Worm (Caenorhabditis elegans): ENCODE measurements around the gene ztf-17.

- TF ChIP-seq jun-1 (tag; optimal IDR thresholded peaks at IDR 0.05) (no peak), zag-1 (tag; optimal IDR thresholded peaks at IDR 0.05) (no peak), nfya-1 (tag; optimal IDR thresholded peaks at IDR 0.05; ENCODE audit: insufficient read depth) (peak; percentile 58), unc-39 (tag; optimal IDR thresholded peaks at IDR 0.05) (no peak), nhr-28 (tag; optimal IDR thresholded peaks at IDR 0.05) (no peak), fos-1 (tag; optimal IDR thresholded peaks at IDR 0.05) (no peak), pqm-1 (tag; optimal IDR thresholded peaks at IDR 0.05) (no peak), unc-62 (GFP tag; optimal IDR thresholded peaks at IDR 0.05) (no peak), nhr-67 (tag; optimal IDR thresholded peaks at IDR 0.05) (no peak), elt-3 (tag; optimal IDR thresholded peaks at IDR 0.05) (no peak), nhr-76 (tag; optimal IDR thresholded peaks at IDR 0.05) (no peak), ceh-9 (tag; optimal IDR thresholded peaks at IDR 0.05) (no peak), nhr-237 (tag; optimal IDR thresholded peaks at IDR 0.05) (no peak)
Observed at ce11 chrII:7873843-7874372, 3.9 kb upstream of the ztf-17 start, which contains the start of gene T01H3.3.

Data from whole organism, L3 larva.